Worm (Caenorhabditis elegans) whole organism, L4 larva: ENCODE data around the gene Y54F10BM.22.

Source experiments
- R02D3.7 ChIP-seq: fragments of 150-350 bp; sonication (generic microtip); optimal IDR thresholded peaks from 3 replicates; lab custom pipeline; 2014; ENCODE audit warnings: missing biosample characterization, missing genetic modification characterization
- Y105C5A.15 ChIP-seq: fragments of 200-800 bp; sonication (Bioruptor generic); IDR thresholded peaks from 2 replicates; pipeline ENCODE4 v1.3.6; 2022; ENCODE audit warnings: missing genetic modification characterization, missing compliant biosample characterization
- ama-1 ChIP-seq: fragments of 150-350 bp; optimal IDR thresholded peaks from 2 replicates; lab custom pipeline; 2014; ENCODE audit warnings: inconsistent platforms, mixed read lengths
- lsy-2 ChIP-seq, 2 experiments: fragments of 150-350 bp in 1 of 2; sonication (generic microtip) in 1 of 2; optimal IDR thresholded peaks; 2 replicates each; lab custom pipeline; 2014 to 2017; ENCODE audit warnings: missing biosample characterization in 2 of 2, missing genetic modification characterization in 2 of 2
- snpc-4 ChIP-seq: fragments of 150-350 bp; optimal IDR thresholded peaks from 2 replicates; lab custom pipeline; 2014; ENCODE audit warnings: missing biosample characterization, missing genetic modification characterization
- unc-39 ChIP-seq: sonication (generic microtip); optimal IDR thresholded peaks from 2 replicates; lab custom pipeline; 2017; ENCODE audit warnings: missing biosample characterization, missing genetic modification characterization

DNA sequence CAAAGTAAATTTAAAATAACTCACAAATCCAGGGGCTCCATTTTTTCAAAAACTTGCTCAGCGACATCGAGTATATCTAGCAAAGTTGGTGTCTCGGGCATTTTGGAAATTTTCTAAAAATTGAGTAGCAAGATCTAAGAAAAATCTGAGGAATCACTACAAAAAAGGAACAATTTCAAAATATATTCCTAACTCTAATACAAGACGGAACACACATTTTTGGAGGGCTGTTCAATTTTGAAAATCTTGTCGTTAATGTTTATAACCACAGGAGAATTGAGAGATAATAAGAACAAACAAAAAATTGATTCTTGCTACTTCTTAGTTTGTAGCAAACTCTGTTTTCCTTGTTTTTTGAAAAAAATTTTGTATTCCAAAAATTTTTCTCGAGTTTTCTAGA is 48.3 kb upstream of the Y54F10BM.22 start, which contains the start of gene fbxa-47:
- TF ChIP-seq R02D3.7 (tag; lab: Kevin White, UChicago) (no peak), snpc-4 (tag; lab: Kevin White, UChicago) (no peak), lsy-2 (tag; optimal IDR thresholded peaks at IDR 0.05; lab: Kevin White, UChicago) (no peak), unc-39 (tag; lab: Kevin White, UChicago) (no peak), Y105C5A.15 (GFP tag; lab: Robert Waterston, UW) (no peak), ama-1 (lab: Kevin White, UChicago) (no peak)
